Fruit fly (Drosophila melanogaster) whole organism, embryonic: ENCODE data around the gene CG31960.
A peak's percentile ranks its signal among the peaks of the same experiment; 100 is the strongest.

Source experiments
- Ada2b ChIP-seq: fragments of 200-800 bp; sonication (Bioruptor generic); IDR thresholded peaks from 2 replicates; pipeline ENCODE4 v1.3.6; 2022; ENCODE audit warnings: missing biosample characterization, missing genetic modification characterization
- Antp ChIP-seq: fragments of 200-800 bp; sonication (Bioruptor generic); optimal IDR thresholded peaks from 3 replicates; lab custom pipeline; 2016; ENCODE audit warnings: missing biosample characterization, missing genetic modification characterization
- BEAF-32 ChIP-seq: fragments of 200-800 bp; sonication (Bioruptor generic); optimal IDR thresholded peaks from 3 replicates; lab custom pipeline; 2017; ENCODE audit warnings: missing biosample characterization, missing genetic modification characterization, mild to moderate bottlenecking, moderate library complexity, missing genetic modification reagents
- Blimp-1 ChIP-seq: fragments of 200-800 bp; sonication (Bioruptor generic); optimal IDR thresholded peaks from 3 replicates; lab custom pipeline; 2018; ENCODE audit warnings: missing biosample characterization, missing genetic modification characterization, mild to moderate bottlenecking, moderate library complexity, missing genetic modification reagents
- Bteb2 ChIP-seq: fragments of 200-800 bp; sonication (Bioruptor generic); optimal IDR thresholded peaks from 2 replicates; lab custom pipeline; 2016; ENCODE audit warnings: missing biosample characterization, missing genetic modification characterization
- CG11695 ChIP-seq: fragments of 200-800 bp; sonication (Bioruptor generic); IDR thresholded peaks from 3 replicates; pipeline ENCODE4 v1.3.6; 2022; ENCODE audit warnings: missing biosample characterization, missing genetic modification characterization
- CG12155 ChIP-seq: fragments of 200-800 bp; sonication (Bioruptor generic); optimal IDR thresholded peaks from 3 replicates; lab custom pipeline; 2016; ENCODE audit warnings: missing biosample characterization, missing genetic modification characterization
- CG12236 ChIP-seq: fragments of 200-800 bp; sonication (Bioruptor generic); optimal IDR thresholded peaks from 2 replicates; lab custom pipeline; 2016; ENCODE audit warnings: missing biosample characterization, missing genetic modification characterization
- CG12391 ChIP-seq: fragments of 200-800 bp; sonication (Bioruptor generic); optimal IDR thresholded peaks from 3 replicates; lab custom pipeline; 2018; ENCODE audit warnings: missing biosample characterization, mild to moderate bottlenecking, missing genetic modification characterization, moderate library complexity
- CG14965 ChIP-seq: fragments of 200-800 bp; sonication (Bioruptor generic); optimal IDR thresholded peaks from 2 replicates; lab custom pipeline; 2016; ENCODE audit warnings: missing biosample characterization, missing genetic modification characterization, borderline replicate concordance
- CG15696 ChIP-seq: fragments of 200-800 bp; sonication (Bioruptor generic); optimal IDR thresholded peaks from 2 replicates; lab custom pipeline; 2019; ENCODE audit warnings: missing biosample characterization, mild to moderate bottlenecking, missing genetic modification characterization, moderate library complexity
- CG17328 ChIP-seq: fragments of 200-800 bp; sonication (Bioruptor generic); IDR thresholded peaks from 2 replicates; pipeline ENCODE4 v1.3.6; 2022; ENCODE audit warnings: missing biosample characterization, missing genetic modification characterization
- CG17359 ChIP-seq: fragments of 200-800 bp; sonication (Bioruptor generic); optimal IDR thresholded peaks from 3 replicates; lab custom pipeline; 2018; ENCODE audit warnings: missing biosample characterization, mild to moderate bottlenecking, missing genetic modification characterization, moderate library complexity
- CG17802 ChIP-seq: fragments of 200-800 bp; sonication (Bioruptor generic); optimal IDR thresholded peaks from 2 replicates; lab custom pipeline; 2018; ENCODE audit warnings: missing biosample characterization, mild to moderate bottlenecking, missing genetic modification characterization, moderate library complexity
- CG31441 ChIP-seq: fragments of 200-800 bp; sonication (Bioruptor generic); IDR thresholded peaks from 2 replicates; pipeline ENCODE4 v1.3.6; 2022; ENCODE audit warnings: missing biosample characterization, missing genetic modification characterization
- CG4617 ChIP-seq: fragments of 200-800 bp; sonication (Bioruptor generic); optimal IDR thresholded peaks from 3 replicates; lab custom pipeline; 2016; ENCODE audit warnings: missing biosample characterization, missing genetic modification characterization, borderline replicate concordance
- CG4730 ChIP-seq: fragments of 200-800 bp; sonication (Bioruptor generic); IDR thresholded peaks from 2 replicates; pipeline ENCODE4 v1.3.6; 2022; ENCODE audit warnings: missing biosample characterization, missing genetic modification characterization
- CG6689 ChIP-seq: fragments of 200-800 bp; sonication (Bioruptor generic); IDR thresholded peaks from 2 replicates; pipeline ENCODE4 v1.3.6; 2022; ENCODE audit warnings: missing biosample characterization, missing genetic modification characterization
- CG7987 ChIP-seq: fragments of 200-800 bp; sonication (Bioruptor generic); optimal IDR thresholded peaks from 2 replicates; lab custom pipeline; 2018; ENCODE audit warnings: missing biosample characterization, mild to moderate bottlenecking, missing genetic modification characterization, moderate library complexity
- CG9437 ChIP-seq: fragments of 200-800 bp; sonication (Bioruptor generic); optimal IDR thresholded peaks from 2 replicates; lab custom pipeline; 2018; ENCODE audit warnings: missing biosample characterization, mild to moderate bottlenecking, missing genetic modification characterization
- CG9932 ChIP-seq: fragments of 200-800 bp; sonication (Bioruptor generic); IDR thresholded peaks from 2 replicates; pipeline ENCODE4 v1.3.6; 2022; ENCODE audit warnings: missing biosample characterization, missing genetic modification characterization
- E2f1 ChIP-seq: fragments of 200-800 bp; sonication (Bioruptor generic); IDR thresholded peaks from 2 replicates; pipeline ENCODE4 v1.3.6; 2022; ENCODE audit warnings: missing biosample characterization, missing genetic modification characterization
- H15 ChIP-seq: fragments of 200-800 bp; sonication (Bioruptor generic); IDR thresholded peaks from 3 replicates; pipeline ENCODE4 v1.3.6; 2022; ENCODE audit warnings: missing biosample characterization, missing genetic modification characterization
- Hmr ChIP-seq: fragments of 200-800 bp; sonication (Bioruptor generic); optimal IDR thresholded peaks from 3 replicates; lab custom pipeline; 2017; ENCODE audit warnings: mild to moderate bottlenecking, missing biosample characterization, missing genetic modification reagents, missing genetic modification characterization
- Hr51 ChIP-seq, 2 experiments: fragments of 200-800 bp; sonication (Bioruptor generic); optimal IDR thresholded peaks; 2 replicates in 1 of 2; 3 replicates in 1 of 2; lab custom pipeline; 2016 to 2018; ENCODE audit warnings: missing biosample characterization in 2 of 2, missing genetic modification characterization in 2 of 2, mild to moderate bottlenecking in 1 of 2, moderate library complexity in 1 of 2
- Lhr ChIP-seq: fragments of 200-800 bp; sonication (Bioruptor generic); optimal IDR thresholded peaks from 3 replicates; lab custom pipeline; 2017; ENCODE audit warnings: mild to moderate bottlenecking, missing biosample characterization, missing genetic modification reagents, missing genetic modification characterization
- Vsx1 ChIP-seq: fragments of 200-800 bp; sonication (Bioruptor generic); optimal IDR thresholded peaks from 2 replicates; lab custom pipeline; 2017; ENCODE audit warnings: missing biosample characterization, mild to moderate bottlenecking, missing genetic modification characterization, missing genetic modification reagents
- Xbp1 ChIP-seq: fragments of 200-800 bp; sonication (Bioruptor generic); optimal IDR thresholded peaks from 3 replicates; lab custom pipeline; 2016; ENCODE audit warnings: missing biosample characterization, mild to moderate bottlenecking, missing genetic modification characterization
- ac ChIP-seq: fragments of 200-800 bp; sonication (Bioruptor generic); optimal IDR thresholded peaks from 3 replicates; lab custom pipeline; 2017; ENCODE audit warnings: missing biosample characterization, mild to moderate bottlenecking, missing genetic modification characterization
- aop ChIP-seq: fragments of 200-800 bp; sonication (Bioruptor generic); IDR thresholded peaks from 2 replicates; pipeline ENCODE4 v1.3.6; 2022; ENCODE audit warnings: missing biosample characterization, missing genetic modification characterization
- ato ChIP-seq: fragments of 200-800 bp; sonication (Bioruptor generic); IDR thresholded peaks from 2 replicates; pipeline ENCODE4 v1.3.6; 2022; ENCODE audit warnings: missing biosample characterization, missing genetic modification characterization; ENCODE audit not compliant: partially characterized antibody
- bbx ChIP-seq: fragments of 200-800 bp; sonication (Bioruptor generic); IDR thresholded peaks from 2 replicates; pipeline ENCODE4 v1.3.6; 2022; ENCODE audit warnings: missing biosample characterization, missing genetic modification characterization; ENCODE audit not compliant: partially characterized antibody
- bigmax ChIP-seq: fragments of 200-800 bp; sonication (Bioruptor generic); optimal IDR thresholded peaks from 2 replicates; lab custom pipeline; 2018; ENCODE audit warnings: missing biosample characterization, mild to moderate bottlenecking, missing genetic modification characterization
- ems ChIP-seq: fragments of 200-800 bp; sonication (Bioruptor generic); optimal IDR thresholded peaks from 3 replicates; lab custom pipeline; 2016; ENCODE audit warnings: missing biosample characterization, missing genetic modification characterization
- esg ChIP-seq: fragments of 200-800 bp; sonication (Bioruptor generic); conservative IDR thresholded peaks from 2 replicates; pipeline ENCODE4 v1.3.6; 2022; ENCODE audit warnings: missing biosample characterization, missing genetic modification characterization
- gcm ChIP-seq: fragments of 200-800 bp; sonication (Bioruptor generic); optimal IDR thresholded peaks from 2 replicates; lab custom pipeline; 2019; ENCODE audit warnings: missing biosample characterization, mild to moderate bottlenecking, missing genetic modification characterization, moderate library complexity
- grau ChIP-seq: fragments of 200-800 bp; optimal IDR thresholded peaks from 3 replicates; lab custom pipeline; 2019; ENCODE audit warnings: missing biosample characterization, mild to moderate bottlenecking, missing genetic modification characterization, moderate library complexity
- hbn ChIP-seq: fragments of 200-800 bp; sonication (Bioruptor generic); IDR thresholded peaks from 2 replicates; pipeline ENCODE4 v1.3.6; 2022; ENCODE audit warnings: missing biosample characterization, missing genetic modification characterization; ENCODE audit not compliant: partially characterized antibody
- her ChIP-seq: fragments of 200-800 bp; sonication (Bioruptor generic); optimal IDR thresholded peaks from 2 replicates; lab custom pipeline; 2016; ENCODE audit warnings: missing biosample characterization, missing genetic modification characterization
- kni ChIP-seq: fragments of 200-800 bp; sonication (Bioruptor generic); optimal IDR thresholded peaks from 3 replicates; lab custom pipeline; 2017; ENCODE audit warnings: mild to moderate bottlenecking, missing biosample characterization, missing genetic modification reagents, missing genetic modification characterization
- lmd ChIP-seq: fragments of 200-800 bp; sonication (Bioruptor generic); IDR thresholded peaks from 2 replicates; pipeline ENCODE4 v1.3.6; 2022; ENCODE audit warnings: missing biosample characterization, missing genetic modification characterization
- maf-S ChIP-seq: fragments of 200-800 bp; sonication (Bioruptor generic); optimal IDR thresholded peaks from 2 replicates; lab custom pipeline; 2016; ENCODE audit warnings: missing biosample characterization, missing genetic modification characterization
- mld ChIP-seq: fragments of 200-800 bp; sonication (Bioruptor generic); IDR thresholded peaks from 3 replicates; pipeline ENCODE4 v1.3.6; 2022; ENCODE audit warnings: missing biosample characterization, missing genetic modification characterization; ENCODE audit not compliant: partially characterized antibody
- phol ChIP-seq: fragments of 200-800 bp; sonication (Bioruptor generic); optimal IDR thresholded peaks from 3 replicates; lab custom pipeline; 2018; ENCODE audit warnings: missing biosample characterization, mild to moderate bottlenecking, missing genetic modification characterization, moderate library complexity
- prd ChIP-seq, 3 experiments: fragments of >200 bp in 2 of 3; fragments of 200-800 bp in 1 of 3; sonication (Bioruptor generic) in 1 of 3; optimal IDR thresholded peaks in 2 of 3; IDR thresholded peaks in 1 of 3; 2 replicates in 2 of 3; 3 replicates in 1 of 3; pipeline versions ENCODE4 v1.3.6 to Lab custom; 2017 to 2022; ENCODE audit warnings: missing biosample characterization in 1 of 3, missing genetic modification characterization in 1 of 3
- shn ChIP-seq: fragments of 200-800 bp; sonication (Bioruptor generic); optimal IDR thresholded peaks from 3 replicates; lab custom pipeline; 2016; ENCODE audit warnings: missing biosample characterization, missing genetic modification characterization
- stc ChIP-seq: fragments of 200-800 bp; sonication (Bioruptor generic); IDR thresholded peaks from 2 replicates; pipeline ENCODE4 v1.3.6; 2022; ENCODE audit warnings: missing biosample characterization, missing genetic modification characterization
- toy ChIP-seq: fragments of 200-800 bp; sonication (Bioruptor generic); IDR thresholded peaks from 2 replicates; pipeline ENCODE4 v1.3.6; 2022; ENCODE audit warnings: missing biosample characterization, missing genetic modification characterization

The CG31960 gene

dm6 chr2L:3781132-3781877 lies 3.4 kb upstream of the CG31960 start (continued):
- TF ChIP-seq grau (tag; lab: Kevin White, UChicago) (peak; percentile 10), CG15696 (no peak), CG12236 (GFP tag; lab: Kevin White, UChicago) (no peak), CG12391 (tag; lab: Kevin White, UChicago) (peak; percentile 21), Hr51 (GFP tag; optimal IDR thresholded peaks at IDR 0.05; lab: Kevin White, UChicago) (peak in 1 of 2 experiments; percentile 49), CG17328 (no peak), CG11695 (0 out of 3 replicates have a peak, but pooled peaks have one; percentile 19), BEAF-32 (GFP tag; lab: Kevin White, UChicago) (no peak), ac (GFP tag; lab: Kevin White, UChicago) (no peak), phol (peak; percentile 18), H15 (GFP tag; lab: Robert Waterston, UW) (0 out of 3 replicates have a peak, but pooled peaks have one; percentile 8), lmd (GFP tag; lab: Robert Waterston, UW) (no peak), aop (GFP tag; lab: Robert Waterston, UW) (no peak), CG17359 (tag; lab: Kevin White, UChicago) (peak; percentile 18), Xbp1 (GFP tag; lab: Kevin White, UChicago) (no peak), Bteb2 (GFP tag; lab: Kevin White, UChicago) (no peak), bbx (GFP tag; lab: Robert Waterston, UW) (no peak), CG17802 (tag; lab: Kevin White, UChicago) (no peak), gcm (GFP tag; lab: Kevin White, UChicago) (no peak), kni (GFP tag; lab: Kevin White, UChicago) (no peak), Vsx1 (GFP tag; lab: Kevin White, UChicago) (no peak), CG7987 (no peak), CG4730 (GFP tag; lab: Robert Waterston, UW) (peak; percentile 22; the same call in 1 of the 2 replicates), CG6689 (peak; percentile 41), CG4617 (GFP tag; lab: Kevin White, UChicago) (no peak), CG12155 (no peak), Lhr (GFP tag; lab: Kevin White, UChicago) (no peak), CG9932 (GFP tag; lab: Robert Waterston, UW) (no peak), CG9437 (GFP tag; lab: Kevin White, UChicago) (no peak), ems (GFP tag; lab: Kevin White, UChicago) (no peak), Blimp-1 (GFP tag; lab: Kevin White, UChicago) (peak; percentile 8), CG31441 (GFP tag; lab: Robert Waterston, UW) (no peak), hbn (no peak), shn (no peak), esg (GFP tag; lab: Robert Waterston, UW) (peak; percentile 27; the same call in 1 of the 2 replicates), Ada2b (GFP tag; lab: Robert Waterston, UW) (no peak), stc (GFP tag; lab: Robert Waterston, UW) (0 out of 2 replicates have a peak, but pooled peaks have one; percentile 31), CG14965 (GFP tag; lab: Kevin White, UChicago) (no peak), ato (GFP tag; lab: Robert Waterston, UW) (no peak), Antp (no peak), Hmr (no peak), E2f1 (GFP tag; lab: Robert Waterston, UW) (peak; percentile 29; the same call in 1 of the 2 replicates), mld (GFP tag; lab: Robert Waterston, UW) (no peak), toy (GFP tag; lab: Robert Waterston, UW) (no peak), her (no peak), bigmax (GFP tag; lab: Kevin White, UChicago) (no peak), maf-S (GFP tag; lab: Kevin White, UChicago) (no peak), prd (optimal IDR thresholded peaks at IDR 0.05; lab: Kevin White, UChicago) (no peak), prd (GFP tag; IDR thresholded peaks at IDR 0.05; lab: Robert Waterston, UW) (peak; percentile 44; the same call in 1 of the 3 replicates)
